Worm (Caenorhabditis elegans): ENCODE measurements around the gene mrpl-35.

The mrpl-35 gene

ce11 chrIII:3468384-3468783 is 41.7 kb upstream of the mrpl-35 start:
- no peak for TF ChIP-seq Y48G9A.11 (GFP tag; IDR thresholded peaks at IDR 0.05)
- TF ChIP-seq dmd-9 (GFP tag; IDR thresholded peaks at IDR 0.05), result no peak
- TF ChIP-seq fkh-10 (GFP tag; optimal IDR thresholded peaks at IDR 0.05), result no peak
- no peak for TF ChIP-seq nhr-48 (tag; optimal IDR thresholded peaks at IDR 0.05)
- TF ChIP-seq hlh-11 (tag; optimal IDR thresholded peaks at IDR 0.05), result peak; percentile 33
- no peak for TF ChIP-seq T20F7.1 (GFP tag; optimal IDR thresholded peaks at IDR 0.05)
- TF ChIP-seq aha-1 (tag), result peak; percentile 62
- TF ChIP-seq mdt-29 (GFP tag; IDR thresholded peaks at IDR 0.05), result no peak
- peak; percentile 36 for TF ChIP-seq nhr-28 (tag; optimal IDR thresholded peaks at IDR 0.05)
- TF ChIP-seq lin-1 (GFP tag; IDR thresholded peaks at IDR 0.05), result no peak
- no peak for TF ChIP-seq unc-39 (tag; optimal IDR thresholded peaks at IDR 0.05)
- peak; percentile 20; the same call in 1 of the 2 replicates for TF ChIP-seq dmd-6 (GFP tag; IDR thresholded peaks at IDR 0.05)
- TF ChIP-seq dve-1 (tag; optimal IDR thresholded peaks at IDR 0.05; ENCODE audit: insufficient read depth), result peak; percentile 5
- no peak for TF ChIP-seq T26A8.4 (GFP tag; IDR thresholded peaks at IDR 0.05)
- peak; percentile 30 for TF ChIP-seq pqm-1 (tag; optimal IDR thresholded peaks at IDR 0.05)
- TF ChIP-seq hif-1 (tag; optimal IDR thresholded peaks at IDR 0.05), result no peak

ce11 chrIII:3469646-3470045 is 40.4 kb upstream of the mrpl-35 start, which contains the start of gene smim-14:
TSS of gene smim-14 (minus strand) at chrIII:3469746.
- TF ChIP-seq daf-16 (GFP tag; optimal IDR thresholded peaks at IDR 0.05), result no peak
- peak; percentile 34 for TF ChIP-seq daf-16 (tag; optimal IDR thresholded peaks at IDR 0.05)
- no peak for TF ChIP-seq R02D3.7 (tag; optimal IDR thresholded peaks at IDR 0.05)
- TF ChIP-seq mes-2 (tag; optimal IDR thresholded peaks at IDR 0.05; ENCODE audit: poor library complexity, severe bottlenecking), result peak; percentile 29

- TF ChIP-seq dpl-1 (GFP tag; optimal IDR thresholded peaks at IDR 0.05), result no peak
- no peak for TF ChIP-seq F44E2.7 (GFP tag; IDR thresholded peaks at IDR 0.05)
- TF ChIP-seq unc-39 (tag; optimal IDR thresholded peaks at IDR 0.05), result no peak
- TF ChIP-seq snpc-4 (tag; optimal IDR thresholded peaks at IDR 0.05), result no peak
- TF ChIP-seq php-3 (GFP tag; IDR thresholded peaks at IDR 0.05), result 0 out of 2 replicates have a peak, but pooled peaks have one; percentile 28
- TF ChIP-seq hif-1 (tag; optimal IDR thresholded peaks at IDR 0.05), result no peak
- no peak for TF ChIP-seq Y75B8A.6 (GFP tag; IDR thresholded peaks at IDR 0.05)
- no peak for TF ChIP-seq mep-1 (tag; optimal IDR thresholded peaks at IDR 0.05)
- TF ChIP-seq egl-43 (GFP tag; IDR thresholded peaks at IDR 0.05), result no peak
- TF ChIP-seq unc-62 (GFP tag; optimal IDR thresholded peaks at IDR 0.05 in 1 of 2), result peak in 1 of 2 experiments; percentile 79
- TF ChIP-seq unc-62 (tag; optimal IDR thresholded peaks at IDR 0.05), result no peak
- no peak for TF ChIP-seq nhr-111 (GFP tag; optimal IDR thresholded peaks at IDR 0.05)
- TF ChIP-seq tra-1 (GFP tag; IDR thresholded peaks at IDR 0.05), result 0 out of 2 replicates have a peak, but pooled peaks have one; percentile 30
- no peak for TF ChIP-seq F26F4.8 (GFP tag; conservative IDR thresholded peaks at IDR 0.05)
- TF ChIP-seq nhr-41 (GFP tag; IDR thresholded peaks at IDR 0.05), result no peak
- no peak for TF ChIP-seq mxl-2 (GFP tag; conservative IDR thresholded peaks at IDR 0.05)
- peak; percentile 40 for TF ChIP-seq hlh-11 (tag; optimal IDR thresholded peaks at IDR 0.05)
- TF ChIP-seq daf-16 (GFP tag; optimal IDR thresholded peaks at IDR 0.05), result no peak
- no peak for TF ChIP-seq daf-16 (tag; optimal IDR thresholded peaks at IDR 0.05)
- no peak for TF ChIP-seq ceh-32 (tag; optimal IDR thresholded peaks at IDR 0.05; ENCODE audit: poor library complexity)
- TF ChIP-seq cey-2 (tag; optimal IDR thresholded peaks at IDR 0.05; ENCODE audit: borderline replicate concordance, insufficient read depth), result no peak
- TF ChIP-seq nhr-28 (tag; optimal IDR thresholded peaks at IDR 0.05), result peak; percentile 97
- no peak for TF ChIP-seq mxl-3 (GFP tag; optimal IDR thresholded peaks at IDR 0.05)
- no peak for TF ChIP-seq nhr-42 (GFP tag; IDR thresholded peaks at IDR 0.05)
- TF ChIP-seq pha-4 (GFP tag; IDR thresholded peaks at IDR 0.05), result no peak
- no peak for TF ChIP-seq pha-4 (tag; optimal IDR thresholded peaks at IDR 0.05)
- TF ChIP-seq fkh-10 (GFP tag; optimal IDR thresholded peaks at IDR 0.05), result no peak
Measured at ce11 chrIII:3470433-3470832, 39.6 kb upstream of the mrpl-35 start.
